Fruit fly (Drosophila melanogaster) whole organism, prepupa: ENCODE results near the gene CG10588.

Experiments used
- Blimp-1 ChIP-seq: fragments of 200-800 bp; sonication (Bioruptor generic); optimal IDR thresholded peaks from 3 replicates; lab custom pipeline; 2017; ENCODE audit warnings: missing biosample characterization, missing genetic modification characterization, mild to moderate bottlenecking, moderate library complexity, missing genetic modification reagents
- CG10669 ChIP-seq: fragments of 200-800 bp; sonication (Bioruptor generic); optimal IDR thresholded peaks from 3 replicates; lab custom pipeline; 2018; ENCODE audit warnings: missing biosample characterization, mild to moderate bottlenecking, missing genetic modification characterization, moderate library complexity
- CG11294 ChIP-seq: fragments of 200-800 bp; sonication (Bioruptor generic); IDR thresholded peaks from 2 replicates; pipeline ENCODE4 v1.3.6; 2022; ENCODE audit warnings: missing biosample characterization, missing genetic modification characterization
- CG11902 ChIP-seq: fragments of 200-800 bp; sonication (Bioruptor generic); optimal IDR thresholded peaks from 3 replicates; lab custom pipeline; 2016; ENCODE audit warnings: missing biosample characterization, missing genetic modification characterization
- CG15336 ChIP-seq: fragments of 200-800 bp; sonication (Bioruptor generic); IDR thresholded peaks from 2 replicates; pipeline ENCODE4 v1.3.6; 2022; ENCODE audit warnings: missing biosample characterization, missing genetic modification characterization
- CG1621 ChIP-seq: fragments of 200-800 bp; sonication (Bioruptor generic); optimal IDR thresholded peaks from 3 replicates; lab custom pipeline; 2018; ENCODE audit warnings: missing biosample characterization, mild to moderate bottlenecking, missing genetic modification characterization
- CG16779 ChIP-seq: fragments of 200-800 bp; sonication (Bioruptor generic); optimal IDR thresholded peaks from 3 replicates; lab custom pipeline; 2017; ENCODE audit warnings: missing biosample characterization, mild to moderate bottlenecking, missing genetic modification characterization
- CG3032 ChIP-seq: fragments of 200-800 bp; optimal IDR thresholded peaks from 2 replicates; lab custom pipeline; 2019; ENCODE audit warnings: missing biosample characterization, mild to moderate bottlenecking, missing genetic modification characterization, moderate library complexity
- CG31627 ChIP-seq: fragments of 200-800 bp; sonication (Bioruptor generic); optimal IDR thresholded peaks from 3 replicates; lab custom pipeline; 2016; ENCODE audit warnings: missing biosample characterization, missing genetic modification characterization
- CG32006 ChIP-seq: fragments of 200-800 bp; sonication (Bioruptor generic); optimal IDR thresholded peaks from 3 replicates; lab custom pipeline; 2017; ENCODE audit warnings: missing biosample characterization, mild to moderate bottlenecking, missing genetic modification characterization
- CG34406 ChIP-seq: fragments of 200-800 bp; sonication (Bioruptor generic); optimal IDR thresholded peaks from 3 replicates; lab custom pipeline; 2016; ENCODE audit warnings: missing biosample characterization, missing genetic modification characterization
- CG4318 ChIP-seq: fragments of 200-800 bp; sonication (Bioruptor generic); optimal IDR thresholded peaks from 3 replicates; lab custom pipeline; 2017; ENCODE audit warnings: missing biosample characterization, mild to moderate bottlenecking, missing genetic modification characterization
- CG6163 ChIP-seq: fragments of 200-800 bp; sonication (Bioruptor generic); IDR thresholded peaks from 3 replicates; pipeline ENCODE4 v1.3.6; 2022; ENCODE audit warnings: missing biosample characterization, missing genetic modification characterization
- CG6276 ChIP-seq: fragments of 200-800 bp; sonication (Bioruptor generic); optimal IDR thresholded peaks from 2 replicates; lab custom pipeline; 2017; ENCODE audit warnings: missing biosample characterization, mild to moderate bottlenecking, missing genetic modification characterization
- CG6792 ChIP-seq: fragments of 200-800 bp; sonication (Bioruptor generic); optimal IDR thresholded peaks from 3 replicates; lab custom pipeline; 2016; ENCODE audit warnings: missing biosample characterization, missing genetic modification characterization
- CG6808 ChIP-seq: fragments of 200-800 bp; sonication (Bioruptor generic); optimal IDR thresholded peaks from 3 replicates; lab custom pipeline; 2017; ENCODE audit warnings: missing biosample characterization, missing genetic modification characterization, mild to moderate bottlenecking, moderate library complexity, missing genetic modification reagents
- CG6854 ChIP-seq: fragments of 200-800 bp; sonication (Bioruptor generic); optimal IDR thresholded peaks from 2 replicates; lab custom pipeline; 2017; ENCODE audit warnings: missing biosample characterization, mild to moderate bottlenecking, missing genetic modification characterization
- CG8119 ChIP-seq: fragments of 200-800 bp; sonication (Bioruptor generic); IDR thresholded peaks from 3 replicates; pipeline ENCODE4 v1.3.6; 2022; ENCODE audit warnings: missing biosample characterization, missing genetic modification characterization
- CG8319 ChIP-seq: fragments of 200-800 bp; sonication (Bioruptor generic); optimal IDR thresholded peaks from 3 replicates; lab custom pipeline; 2016; ENCODE audit warnings: missing biosample characterization, missing genetic modification characterization
- CG8632 ChIP-seq: fragments of 200-800 bp; sonication (Bioruptor generic); optimal IDR thresholded peaks from 3 replicates; lab custom pipeline; 2016; ENCODE audit warnings: missing biosample characterization, missing genetic modification characterization
- CG9139 ChIP-seq: fragments of 200-800 bp; sonication (Bioruptor generic); optimal IDR thresholded peaks from 3 replicates; lab custom pipeline; 2017; ENCODE audit warnings: missing biosample characterization, mild to moderate bottlenecking, missing genetic modification characterization
- Eip93F ChIP-seq: fragments of 200-800 bp; sonication (Bioruptor generic); optimal IDR thresholded peaks from 2 replicates; lab custom pipeline; 2016; ENCODE audit warnings: missing biosample characterization, mild to moderate bottlenecking, missing genetic modification characterization
- Ets96B ChIP-seq: fragments of 200-800 bp; optimal IDR thresholded peaks from 2 replicates; lab custom pipeline; 2019; ENCODE audit warnings: missing biosample characterization, mild to moderate bottlenecking, missing genetic modification characterization, moderate library complexity
- Gug ChIP-seq: fragments of 200-800 bp; sonication (Bioruptor generic); IDR thresholded peaks from 2 replicates; pipeline ENCODE4 v1.3.6; 2022; ENCODE audit warnings: missing biosample characterization, missing genetic modification characterization
- Hr38 ChIP-seq: sonication (Bioruptor generic); optimal IDR thresholded peaks from 2 replicates; lab custom pipeline; 2016; ENCODE audit warnings: missing biosample characterization, missing genetic modification characterization
- Hr39 ChIP-seq: fragments of 200-800 bp; sonication (Bioruptor generic); optimal IDR thresholded peaks from 2 replicates; lab custom pipeline; 2016; ENCODE audit warnings: missing biosample characterization, missing genetic modification characterization
- Hr4 ChIP-seq: fragments of 200-800 bp; sonication (Bioruptor generic); optimal IDR thresholded peaks from 3 replicates; lab custom pipeline; 2016; ENCODE audit warnings: missing biosample characterization, missing genetic modification characterization
- OdsH ChIP-seq: fragments of 200-800 bp; sonication (Bioruptor generic); optimal IDR thresholded peaks from 3 replicates; lab custom pipeline; 2016; ENCODE audit warnings: missing biosample characterization, missing genetic modification characterization
- Smox ChIP-seq: fragments of 200-800 bp; sonication (Bioruptor generic); optimal IDR thresholded peaks from 3 replicates; lab custom pipeline; 2016; ENCODE audit warnings: missing biosample characterization, missing genetic modification characterization
- Sox102F ChIP-seq: fragments of 200-800 bp; sonication (Bioruptor generic); optimal IDR thresholded peaks from 2 replicates; lab custom pipeline; 2016; ENCODE audit warnings: missing biosample characterization, mild to moderate bottlenecking, missing genetic modification characterization
- Sox14 ChIP-seq: fragments of 200-800 bp; sonication (Bioruptor generic); optimal IDR thresholded peaks from 3 replicates; lab custom pipeline; 2016; ENCODE audit warnings: missing biosample characterization, missing genetic modification characterization
- Sox15 ChIP-seq: fragments of 200-800 bp; sonication (Bioruptor generic); optimal IDR thresholded peaks from 3 replicates; lab custom pipeline; 2016; ENCODE audit warnings: missing biosample characterization, missing genetic modification characterization
- acj6 ChIP-seq: fragments of 200-800 bp; sonication (Bioruptor generic); optimal IDR thresholded peaks from 3 replicates; lab custom pipeline; 2016; ENCODE audit warnings: missing biosample characterization, missing genetic modification characterization
- cyc ChIP-seq: fragments of 200-800 bp; sonication (Bioruptor generic); optimal IDR thresholded peaks from 3 replicates; lab custom pipeline; 2016; ENCODE audit warnings: missing biosample characterization, missing genetic modification characterization
- dsx ChIP-seq: fragments of 200-800 bp; optimal IDR thresholded peaks from 3 replicates; lab custom pipeline; 2019; ENCODE audit warnings: missing biosample characterization, mild to moderate bottlenecking, missing genetic modification characterization, moderate library complexity; ENCODE audit not compliant: poor library complexity, severe bottlenecking
- eg ChIP-seq: fragments of 200-800 bp; sonication (Bioruptor generic); IDR thresholded peaks from 3 replicates; pipeline ENCODE4 v1.3.6; 2022; ENCODE audit warnings: missing biosample characterization, missing genetic modification characterization
- fd85E ChIP-seq: fragments of 200-800 bp; sonication (Bioruptor generic); optimal IDR thresholded peaks from 3 replicates; lab custom pipeline; 2016; ENCODE audit warnings: missing biosample characterization, missing genetic modification characterization
- fkh ChIP-seq: fragments of 200-800 bp; sonication (Bioruptor generic); optimal IDR thresholded peaks from 3 replicates; lab custom pipeline; 2017; ENCODE audit warnings: missing biosample characterization, mild to moderate bottlenecking, missing genetic modification characterization, moderate library complexity
- net ChIP-seq: fragments of 200-800 bp; sonication (Bioruptor generic); optimal IDR thresholded peaks from 3 replicates; lab custom pipeline; 2016; ENCODE audit warnings: missing biosample characterization, missing genetic modification characterization
- pdm3 ChIP-seq: fragments of 200-800 bp; sonication (Bioruptor generic); optimal IDR thresholded peaks from 3 replicates; lab custom pipeline; 2016; ENCODE audit warnings: missing biosample characterization, missing genetic modification characterization
- salr ChIP-seq, 2 experiments: fragments of 200-800 bp; sonication (Bioruptor generic); optimal IDR thresholded peaks; 3 replicates each; lab custom pipeline; 2016 to 2018; ENCODE audit warnings: missing biosample characterization in 2 of 2, missing genetic modification characterization in 2 of 2, mild to moderate bottlenecking in 1 of 2
- spab ChIP-seq: fragments of 200-800 bp; sonication (Bioruptor generic); optimal IDR thresholded peaks from 2 replicates; lab custom pipeline; 2017; ENCODE audit warnings: missing biosample characterization, mild to moderate bottlenecking, missing genetic modification characterization, missing genetic modification reagents
- ss ChIP-seq, 2 experiments: fragments of 200-800 bp; sonication (Bioruptor generic); optimal IDR thresholded peaks; 2 replicates in 1 of 2; 3 replicates in 1 of 2; lab custom pipeline; 2017 to 2018; ENCODE audit warnings: mild to moderate bottlenecking in 2 of 2, missing biosample characterization in 2 of 2, missing genetic modification characterization in 2 of 2, moderate library complexity in 1 of 2
- topi ChIP-seq: fragments of 200-800 bp; sonication (Bioruptor generic); optimal IDR thresholded peaks from 3 replicates; lab custom pipeline; 2016; ENCODE audit warnings: missing biosample characterization, missing genetic modification characterization
- vri ChIP-seq: fragments of 200-800 bp; sonication (Bioruptor generic); optimal IDR thresholded peaks from 3 replicates; lab custom pipeline; 2016; ENCODE audit warnings: missing biosample characterization, mild to moderate bottlenecking, missing genetic modification characterization

Gene CG10588

dm6 chr3L:20950520-20951135 lies 6.1 kb upstream of the CG10588 start (continued):
- peak; percentile 88 for TF ChIP-seq Smox (GFP tag; lab: Kevin White, UChicago)
- no peak for TF ChIP-seq CG6854 (GFP tag; lab: Kevin White, UChicago)
- peak; percentile 93 for TF ChIP-seq dsx
- peak; percentile 61 for TF ChIP-seq eg (GFP tag; lab: Robert Waterston, UW)
- TF ChIP-seq fkh (GFP tag; lab: Kevin White, UChicago), result no peak
- peak; percentile 89 for TF ChIP-seq CG11902 (GFP tag; lab: Kevin White, UChicago)
- TF ChIP-seq CG32006 (GFP tag; lab: Kevin White, UChicago), result peak; percentile 94
- TF ChIP-seq CG9139 (GFP tag; lab: Kevin White, UChicago), result peak; percentile 87
- peak; percentile 90 for TF ChIP-seq CG31627 (GFP tag; lab: Kevin White, UChicago)
- peak; percentile 72 for TF ChIP-seq Gug (GFP tag; lab: Robert Waterston, UW)
- TF ChIP-seq CG8632 (GFP tag; lab: Kevin White, UChicago), result peak; percentile 91
- peak; percentile 6 for TF ChIP-seq fd85E (GFP tag; lab: Kevin White, UChicago)
- peak; percentile 88 for TF ChIP-seq CG16779

DNA sequence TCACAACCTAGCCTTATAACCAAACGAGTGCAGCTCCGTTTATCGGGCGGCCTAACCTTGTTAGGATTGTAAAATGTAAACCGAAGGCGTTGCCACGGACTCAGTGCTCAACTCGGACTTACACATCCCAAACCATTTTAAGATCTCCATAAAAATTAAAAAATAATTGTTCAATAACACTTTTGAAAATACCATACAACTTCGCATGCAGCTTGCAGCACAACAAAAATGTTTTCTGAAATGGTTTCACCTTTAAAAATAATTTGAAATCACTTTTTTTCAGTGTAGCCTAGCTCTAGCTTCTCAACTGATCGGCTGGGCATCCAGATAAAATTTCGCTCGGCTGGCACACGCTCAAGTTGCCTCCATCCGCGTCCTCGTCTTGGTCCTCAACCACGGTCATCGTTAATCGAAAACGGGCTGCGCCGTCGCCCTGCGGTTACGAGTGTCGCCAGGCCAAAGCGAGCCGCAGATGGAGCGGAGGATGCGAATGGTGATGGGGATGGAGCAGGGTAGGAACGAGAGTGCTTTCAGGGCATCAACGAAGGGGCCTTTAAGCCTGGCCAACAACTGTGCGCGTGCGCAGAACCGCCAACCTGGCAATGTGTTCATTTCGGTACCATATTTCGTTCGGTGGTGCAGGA lies 5.1 kb upstream of the CG10588 start:
- TF ChIP-seq eg (GFP tag; lab: Robert Waterston, UW), result peak; percentile 79
- peak; percentile 88 for TF ChIP-seq acj6 (GFP tag; lab: Kevin White, UChicago)
- TF ChIP-seq Sox102F (GFP tag; lab: Kevin White, UChicago), result peak; percentile 70
- TF ChIP-seq spab (GFP tag; lab: Kevin White, UChicago), result peak; percentile 80
- TF ChIP-seq ss (GFP tag; optimal IDR thresholded peaks at IDR 0.05; lab: Kevin White, UChicago), result peak in 1 of 2 experiments; percentile 72
- peak; percentile 76 for TF ChIP-seq CG6808 (GFP tag; lab: Kevin White, UChicago)
- peak; percentile 87 for TF ChIP-seq CG10669 (GFP tag; lab: Kevin White, UChicago)
- TF ChIP-seq CG6276 (GFP tag; lab: Kevin White, UChicago), result peak; percentile 59
- TF ChIP-seq CG34406 (GFP tag; lab: Kevin White, UChicago), result peak; percentile 78
- TF ChIP-seq Hr4 (GFP tag; lab: Kevin White, UChicago), result peak; percentile 79
- peak; percentile 89 for TF ChIP-seq OdsH (GFP tag; lab: Kevin White, UChicago)
- peak; percentile 83 for TF ChIP-seq CG1621 (tag; lab: Kevin White, UChicago)
- peak; percentile 84 for TF ChIP-seq pdm3 (GFP tag; lab: Kevin White, UChicago)
- TF ChIP-seq Blimp-1 (GFP tag; lab: Kevin White, UChicago), result no peak
- peak; percentile 70 for TF ChIP-seq CG4318 (GFP tag; lab: Kevin White, UChicago)
- peak; percentile 85 for TF ChIP-seq CG8119
- TF ChIP-seq fkh (GFP tag; lab: Kevin White, UChicago), result no peak
- TF ChIP-seq topi (GFP tag; lab: Kevin White, UChicago), result peak; percentile 76
- peak; percentile 86 for TF ChIP-seq CG3032 (tag; lab: Kevin White, UChicago)
- TF ChIP-seq CG8632 (GFP tag; lab: Kevin White, UChicago), result peak; percentile 78
- TF ChIP-seq CG16779, result peak; percentile 80
- TF ChIP-seq CG11902 (GFP tag; lab: Kevin White, UChicago), result peak; percentile 67
- peak; percentile 93 for TF ChIP-seq CG6163
- peak; percentile 48 for TF ChIP-seq vri (GFP tag; lab: Kevin White, UChicago)
- no peak for TF ChIP-seq Hr38 (GFP tag; lab: Kevin White, UChicago)
- peak; percentile 86 for TF ChIP-seq Sox14 (GFP tag; lab: Kevin White, UChicago)
- TF ChIP-seq Ets96B (tag; lab: Kevin White, UChicago), result peak; percentile 89
- TF ChIP-seq Hr39 (GFP tag; lab: Kevin White, UChicago), result peak; percentile 74
- TF ChIP-seq CG6792 (GFP tag; lab: Kevin White, UChicago), result peak; percentile 78
- peak; percentile 81 for TF ChIP-seq CG8319 (GFP tag; lab: Kevin White, UChicago)
- TF ChIP-seq CG11294 (GFP tag; lab: Robert Waterston, UW), result peak; percentile 62
- peak; percentile 64 for TF ChIP-seq Smox (GFP tag; lab: Kevin White, UChicago)
- TF ChIP-seq cyc, result peak; percentile 68
- peak; percentile 80 for TF ChIP-seq net (GFP tag; lab: Kevin White, UChicago)
- peak; percentile 67 for TF ChIP-seq CG31627 (GFP tag; lab: Kevin White, UChicago)
- peak; percentile 77 for TF ChIP-seq CG32006 (GFP tag; lab: Kevin White, UChicago)
- TF ChIP-seq Sox15 (GFP tag; lab: Kevin White, UChicago), result peak; percentile 67
- TF ChIP-seq CG15336 (GFP tag; lab: Robert Waterston, UW), result peak; percentile 80
- TF ChIP-seq dsx, result peak; percentile 82
- peak; percentile 60 for TF ChIP-seq Gug (GFP tag; lab: Robert Waterston, UW)
- TF ChIP-seq salr (GFP tag; optimal IDR thresholded peaks at IDR 0.05; lab: Kevin White, UChicago), result peak; percentile 58 to 84
- no peak for TF ChIP-seq Eip93F (GFP tag; lab: Kevin White, UChicago)
